Worm (Caenorhabditis elegans): ENCODE results near the gene cyk-1.
A peak's percentile ranks its signal among the peaks of the same experiment; 100 is the strongest.

Gene cyk-1

ce11 chrIII:7073801-7074386 lies 44.9 kb upstream of the cyk-1 start, which contains the start of gene ZK418.5 (continued):
- TF ChIP-seq ama-1 (optimal IDR thresholded peaks at IDR 0.05) = no peak
- TF ChIP-seq ama-1 (GFP tag; optimal IDR thresholded peaks at IDR 0.05) = no peak
- TF ChIP-seq attf-5 (GFP tag; optimal IDR thresholded peaks at IDR 0.05) = peak; percentile 15
- no peak for TF ChIP-seq tbp1 (GFP tag; optimal IDR thresholded peaks at IDR 0.05)
- TF ChIP-seq F10E7.11 (tag; optimal IDR thresholded peaks at IDR 0.05) = no peak
- no peak for TF ChIP-seq Y67H2A.10 (GFP tag; conservative IDR thresholded peaks at IDR 0.05)

- TF ChIP-seq tlf-1 (GFP tag; optimal IDR thresholded peaks at IDR 0.05) (no peak), gei-17 (GFP tag; optimal IDR thresholded peaks at IDR 0.05) (no peak), F39B2.1 (GFP tag; IDR thresholded peaks at IDR 0.05) (no peak), dox-1 (GFP tag; IDR thresholded peaks at IDR 0.05) (no peak), K12H6.12 (tag; optimal IDR thresholded peaks at IDR 0.05) (no peak), ztf-22 (GFP tag; optimal IDR thresholded peaks at IDR 0.05) (no peak), sea-2 (GFP tag; IDR thresholded peaks at IDR 0.05) (no peak), tbp1 (GFP tag; optimal IDR thresholded peaks at IDR 0.05) (no peak), dpff-1 (tag; optimal IDR thresholded peaks at IDR 0.05) (no peak), ekl-4 (GFP tag; IDR thresholded peaks at IDR 0.05) (no peak), ceh-79 (tag; optimal IDR thresholded peaks at IDR 0.05) (no peak), nfyb-1 (GFP tag; IDR thresholded peaks at IDR 0.05) (no peak)
Observed at ce11 chrIII:7072452-7072851, 43.4 kb upstream of the cyk-1 start, which contains the start of gene lin-37. lin-37 (minus strand) TSS chrIII:7072552.

- TF ChIP-seq Y53G8AR.9 (GFP tag; conservative IDR thresholded peaks at IDR 0.05) (no peak), nfya-1 (tag; optimal IDR thresholded peaks at IDR 0.05; ENCODE audit: borderline replicate concordance, insufficient read depth) (no peak), ekl-4 (GFP tag; IDR thresholded peaks at IDR 0.05) (no peak), hmg-20 (GFP tag; IDR thresholded peaks at IDR 0.05) (no peak), unc-130 (GFP tag; optimal IDR thresholded peaks at IDR 0.05) (no peak), die-1 (tag; optimal IDR thresholded peaks at IDR 0.05) (no peak), zim-3 (tag; optimal IDR thresholded peaks at IDR 0.05) (no peak)
Observed at ce11 chrIII:7069981-7070380, 41.0 kb upstream of the cyk-1 start, which contains the start of gene tmem-17. tmem-17 (plus strand) TSS chrIII:7070281.

- TF ChIP-seq lsl-1 (GFP tag; optimal IDR thresholded peaks at IDR 0.05) (peak; percentile 18), Y56A3A.18 (GFP tag; IDR thresholded peaks at IDR 0.05) (no peak), ztf-28 (GFP tag; IDR thresholded peaks at IDR 0.05) (no peak), mcd-1 (GFP tag; IDR thresholded peaks at IDR 0.05) (peak; percentile 39; the same call in 1 of the 2 replicates), fkh-3 (tag; optimal IDR thresholded peaks at IDR 0.05) (no peak), him-1 (tag; optimal IDR thresholded peaks at IDR 0.05) (no peak), aptf-2 (GFP tag; conservative IDR thresholded peaks at IDR 0.05) (no peak), ceh-91 (GFP tag; IDR thresholded peaks at IDR 0.05) (peak; percentile 48; the same call in 1 of the 2 replicates), madf-3 (GFP tag; IDR thresholded peaks at IDR 0.05) (no peak), K11D2.4 (GFP tag; IDR thresholded peaks at IDR 0.05) (no peak), Y79H2A.3 (GFP tag; conservative IDR thresholded peaks at IDR 0.05) (no peak), efl-1 (GFP tag; optimal IDR thresholded peaks at IDR 0.05) (peak; percentile 78), Y95B8A.8 (GFP tag; IDR thresholded peaks at IDR 0.05) (no peak), somi-1 (GFP tag; optimal IDR thresholded peaks at IDR 0.05) (no peak), cebp-2 (GFP tag; IDR thresholded peaks at IDR 0.05) (no peak), rcor-1 (GFP tag; IDR thresholded peaks at IDR 0.05) (peak; percentile 47; the same call in 1 of the 2 replicates), F55B11.4 (tag; optimal IDR thresholded peaks at IDR 0.05; ENCODE audit: borderline replicate concordance, insufficient read depth) (no peak), lin-26 (GFP tag; IDR thresholded peaks at IDR 0.05) (no peak), attf-6 (GFP tag; IDR thresholded peaks at IDR 0.05) (no peak), madf-8 (GFP tag; conservative IDR thresholded peaks at IDR 0.05) (no peak), F57C9.4 (tag; optimal IDR thresholded peaks at IDR 0.05) (no peak), hlh-12 (tag; optimal IDR thresholded peaks at IDR 0.05) (no peak)
Observed at ce11 chrIII:7068520-7069113, 39.6 kb upstream of the cyk-1 start, which contains the start of the genes ubc-18 and R01H2.8. ubc-18 (minus strand) TSS chrIII:7068570. R01H2.8 (plus strand) TSS chrIII:7069063.

All from whole organism, young adult.